Worm (Caenorhabditis elegans) whole organism, L4 larva: ENCODE data around the gene fbxa-197.

Experiments used
- F44E2.7 ChIP-seq: fragments of 200-800 bp; sonication (Bioruptor generic); IDR thresholded peaks from 2 replicates; pipeline ENCODE4 v2.1.2; 2022; ENCODE audit warnings: missing genetic modification characterization, missing compliant biosample characterization
- F49E8.2 ChIP-seq: sonication (generic microtip); optimal IDR thresholded peaks from 2 replicates; lab custom pipeline; 2016; ENCODE audit warnings: missing compliant biosample characterization, mild to moderate bottlenecking, missing genetic modification characterization, borderline replicate concordance
- T26A8.4 ChIP-seq: fragments of 200-800 bp; sonication (Bioruptor generic); IDR thresholded peaks from 2 replicates; pipeline ENCODE4 v1.3.6; 2022; ENCODE audit warnings: missing genetic modification characterization, missing compliant biosample characterization
- Y75B8A.6 ChIP-seq: fragments of 200-800 bp; sonication (Bioruptor generic); IDR thresholded peaks from 2 replicates; pipeline ENCODE4 v1.3.6; 2022; ENCODE audit warnings: missing genetic modification reagents, missing genetic modification characterization, missing compliant biosample characterization
- ZK546.5 ChIP-seq, 2 experiments: sonication (generic microtip); optimal IDR thresholded peaks; 2 replicates each; lab custom pipeline; 2017; ENCODE audit warnings: missing biosample characterization in 2 of 2, missing genetic modification characterization in 2 of 2
- ceh-20 ChIP-seq: fragments of 200-800 bp; sonication (Bioruptor generic); IDR thresholded peaks from 2 replicates; pipeline ENCODE4 v1.3.6; 2022; ENCODE audit warnings: missing genetic modification reagents, missing genetic modification characterization, missing compliant biosample characterization
- ces-1 ChIP-seq: fragments of 150-350 bp; sonication (generic microtip); optimal IDR thresholded peaks from 4 replicates; lab custom pipeline; 2014; ENCODE audit warnings: missing biosample characterization, missing genetic modification reagents, missing genetic modification characterization
- cey-2 ChIP-seq: sonication (generic microtip); optimal IDR thresholded peaks from 3 replicates; lab custom pipeline; 2017; ENCODE audit warnings: missing genetic modification characterization, mild to moderate bottlenecking, missing compliant biosample characterization, antibody characterized with exemption, borderline replicate concordance; ENCODE audit not compliant: insufficient read depth
- ctbp-1 ChIP-seq: fragments of 200-800 bp; sonication (Bioruptor generic); IDR thresholded peaks from 2 replicates; pipeline ENCODE4 v1.3.6; 2022; ENCODE audit warnings: missing genetic modification reagents, missing genetic modification characterization, missing compliant biosample characterization
- daf-12 ChIP-seq: fragments of 150-350 bp; optimal IDR thresholded peaks from 2 replicates; lab custom pipeline; 2014; ENCODE audit warnings: missing biosample characterization, missing genetic modification reagents, missing genetic modification characterization
- daf-16 ChIP-seq, 3 experiments: sonication (generic microtip); optimal IDR thresholded peaks; 2 replicates each; lab custom pipeline; 2016 to 2017; ENCODE audit warnings: missing genetic modification characterization in 3 of 3, missing genetic modification reagents in 3 of 3, mild to moderate bottlenecking in 2 of 3, missing compliant biosample characterization in 2 of 3, missing biosample characterization in 1 of 3, moderate library complexity in 1 of 3
- daf-8 ChIP-seq: fragments of 200-800 bp; sonication (Bioruptor generic); IDR thresholded peaks from 2 replicates; pipeline ENCODE4 v1.3.6; 2022; ENCODE audit warnings: missing genetic modification characterization, missing compliant biosample characterization
- dmd-6 ChIP-seq: fragments of 200-800 bp; sonication (Bioruptor generic); IDR thresholded peaks from 2 replicates; pipeline ENCODE4 v1.3.6; 2022; ENCODE audit warnings: missing genetic modification reagents, missing genetic modification characterization, missing compliant biosample characterization
- dmd-9 ChIP-seq: fragments of 200-800 bp; sonication (Bioruptor generic); IDR thresholded peaks from 2 replicates; pipeline ENCODE4 v1.3.6; 2022; ENCODE audit warnings: missing genetic modification reagents, missing genetic modification characterization, missing compliant biosample characterization
- duxl-1 ChIP-seq: sonication (generic microtip); optimal IDR thresholded peaks from 2 replicates; lab custom pipeline; 2016; ENCODE audit warnings: mild to moderate bottlenecking, missing genetic modification characterization, moderate library complexity, missing compliant biosample characterization; ENCODE audit not compliant: poor library complexity
- dve-1 ChIP-seq: sonication (generic microtip); optimal IDR thresholded peaks from 2 replicates; lab custom pipeline; 2017; ENCODE audit warnings: antibody characterized with exemption, mild to moderate bottlenecking, missing genetic modification characterization, missing compliant biosample characterization; ENCODE audit not compliant: insufficient read depth
- egl-27 ChIP-seq: sonication (generic microtip); optimal IDR thresholded peaks from 3 replicates; lab custom pipeline; 2017; ENCODE audit warnings: missing biosample characterization, missing genetic modification reagents, missing genetic modification characterization
- egl-43 ChIP-seq: fragments of 200-800 bp; sonication (Bioruptor generic); IDR thresholded peaks from 2 replicates; pipeline ENCODE4 v1.3.6; 2022; ENCODE audit warnings: missing genetic modification reagents, missing genetic modification characterization, missing compliant biosample characterization
- gei-8 ChIP-seq: fragments of 200-800 bp; sonication (Bioruptor generic); optimal IDR thresholded peaks from 2 replicates; lab custom pipeline; 2018; ENCODE audit warnings: mild to moderate bottlenecking, missing genetic modification characterization, missing compliant biosample characterization
- hlh-11 ChIP-seq: fragments of 200-800 bp; sonication (Bioruptor generic); optimal IDR thresholded peaks from 2 replicates; lab custom pipeline; 2018; ENCODE audit warnings: mild to moderate bottlenecking, missing genetic modification characterization, missing compliant biosample characterization
- hlh-30 ChIP-seq: sonication (generic microtip); optimal IDR thresholded peaks from 2 replicates; lab custom pipeline; 2017; ENCODE audit warnings: antibody characterized with exemption, mild to moderate bottlenecking, missing genetic modification characterization, missing compliant biosample characterization; ENCODE audit not compliant: insufficient read depth
- hmg-1.1 ChIP-seq: fragments of 200-800 bp; sonication (Bioruptor generic); IDR thresholded peaks from 2 replicates; pipeline ENCODE4 v1.3.6; 2022; ENCODE audit warnings: missing genetic modification reagents, missing genetic modification characterization, missing compliant biosample characterization
- lin-38 ChIP-seq: fragments of 200-800 bp; sonication (Bioruptor generic); IDR thresholded peaks from 2 replicates; pipeline ENCODE4 v1.3.6; 2022; ENCODE audit warnings: missing genetic modification reagents, missing genetic modification characterization, missing compliant biosample characterization
- madf-9 ChIP-seq: fragments of 200-800 bp; sonication (Bioruptor generic); conservative IDR thresholded peaks from 2 replicates; pipeline ENCODE4 v1.3.6; 2022; ENCODE audit warnings: missing genetic modification reagents, missing genetic modification characterization, missing compliant biosample characterization
- mdt-29 ChIP-seq: fragments of 200-800 bp; sonication (Bioruptor generic); IDR thresholded peaks from 2 replicates; pipeline ENCODE4 v1.3.6; 2022; ENCODE audit warnings: missing genetic modification reagents, missing genetic modification characterization, missing compliant biosample characterization
- mxl-2 ChIP-seq: fragments of 200-800 bp; sonication (Bioruptor generic); conservative IDR thresholded peaks from 2 replicates; pipeline ENCODE4 v1.3.6; 2022; ENCODE audit warnings: missing genetic modification reagents, missing genetic modification characterization, missing compliant biosample characterization
- nhr-10 ChIP-seq: fragments of 150-350 bp; optimal IDR thresholded peaks from 2 replicates; lab custom pipeline; 2014; ENCODE audit warnings: missing biosample characterization, missing genetic modification characterization
- nhr-102 ChIP-seq: sonication (generic microtip); optimal IDR thresholded peaks from 2 replicates; lab custom pipeline; 2016; ENCODE audit warnings: mild to moderate bottlenecking, missing genetic modification characterization, moderate library complexity, missing compliant biosample characterization
- nhr-28 ChIP-seq: fragments of 150-350 bp; optimal IDR thresholded peaks from 2 replicates; lab custom pipeline; 2014; ENCODE audit warnings: missing biosample characterization, missing genetic modification characterization
- nhr-6 ChIP-seq: fragments of 150-350 bp; optimal IDR thresholded peaks from 2 replicates; lab custom pipeline; 2014; ENCODE audit warnings: missing biosample characterization, missing genetic modification characterization
- nhr-76 ChIP-seq: fragments of 150-350 bp; optimal IDR thresholded peaks from 2 replicates; lab custom pipeline; 2014; ENCODE audit warnings: missing biosample characterization, missing genetic modification characterization
- nhr-77 ChIP-seq: fragments of 150-350 bp; optimal IDR thresholded peaks from 2 replicates; lab custom pipeline; 2014; ENCODE audit warnings: missing biosample characterization, missing genetic modification characterization
- pha-4 ChIP-seq, 2 experiments: fragments of 150-350 bp in 1 of 2; fragments of 200-800 bp in 1 of 2; sonication (Bioruptor generic) in 1 of 2; IDR thresholded peaks in 1 of 2; optimal IDR thresholded peaks in 1 of 2; 2 replicates each; pipeline versions ENCODE4 v1.3.6 to Lab custom; 2014 to 2022; ENCODE audit warnings: missing genetic modification characterization in 2 of 2, missing genetic modification reagents in 2 of 2, missing biosample characterization in 1 of 2, missing compliant biosample characterization in 1 of 2
- php-3 ChIP-seq: fragments of 200-800 bp; sonication (Bioruptor generic); IDR thresholded peaks from 2 replicates; pipeline ENCODE4 v1.3.6; 2022; ENCODE audit warnings: missing genetic modification reagents, missing genetic modification characterization, missing compliant biosample characterization
- pqm-1 ChIP-seq: sonication (generic microtip); optimal IDR thresholded peaks from 2 replicates; lab custom pipeline; 2017; ENCODE audit warnings: missing biosample characterization, missing genetic modification characterization
- rbr-2 ChIP-seq: sonication (generic microtip); optimal IDR thresholded peaks from 2 replicates; lab custom pipeline; 2016; ENCODE audit warnings: missing genotype, missing genetic modification characterization, missing compliant biosample characterization
- set-16 ChIP-seq: fragments of 200-800 bp; sonication (Bioruptor generic); IDR thresholded peaks from 2 replicates; pipeline ENCODE4 v1.3.6; 2022; ENCODE audit warnings: missing genetic modification reagents, missing genetic modification characterization, missing compliant biosample characterization
- spr-1 ChIP-seq: sonication (generic microtip); optimal IDR thresholded peaks from 2 replicates; lab custom pipeline; 2016; ENCODE audit warnings: mild to moderate bottlenecking, missing genetic modification characterization, missing compliant biosample characterization
- tag-97 ChIP-seq: fragments of 200-800 bp; sonication (Bioruptor generic); IDR thresholded peaks from 2 replicates; pipeline ENCODE4 v1.3.6; 2022; ENCODE audit warnings: missing genetic modification characterization, missing compliant biosample characterization
- vab-7 ChIP-seq: fragments of 200-800 bp; sonication (Bioruptor generic); IDR thresholded peaks from 2 replicates; pipeline ENCODE4 v1.3.6; 2022; ENCODE audit warnings: missing genetic modification reagents, missing genetic modification characterization, missing compliant biosample characterization
- zag-1 ChIP-seq: fragments of 150-350 bp; optimal IDR thresholded peaks from 2 replicates; lab custom pipeline; 2014; ENCODE audit warnings: missing biosample characterization, missing genetic modification characterization
- zip-2 ChIP-seq: fragments of 150-350 bp; optimal IDR thresholded peaks from 2 replicates; lab custom pipeline; 2014; ENCODE audit warnings: missing biosample characterization, missing genetic modification characterization

The fbxa-197 gene

ce11 chrV:15891279-15891678 is 23.8 kb downstream of the fbxa-197 start:
- TF ChIP-seq nhr-102 (tag; lab: Kevin White, UChicago), result no peak
- no peak for TF ChIP-seq duxl-1
- TF ChIP-seq daf-8 (GFP tag; lab: Robert Waterston, UW), result no peak
- no peak for TF ChIP-seq pha-4 (GFP tag; IDR thresholded peaks at IDR 0.05; lab: Robert Waterston, UW)
- peak; percentile 43 for TF ChIP-seq pha-4 (tag; optimal IDR thresholded peaks at IDR 0.05; lab: Kevin White, UChicago)
- no peak for TF ChIP-seq ceh-20 (GFP tag; lab: Robert Waterston, UW)
- no peak for TF ChIP-seq T26A8.4 (GFP tag; lab: Robert Waterston, UW)
- TF ChIP-seq daf-16 (GFP tag; optimal IDR thresholded peaks at IDR 0.05; lab: Kevin White, UChicago), result no peak
- peak; percentile 89 for TF ChIP-seq daf-16 (tag; optimal IDR thresholded peaks at IDR 0.05; lab: Kevin White, UChicago)
- 0 out of 2 replicates have a peak, but pooled peaks have one; percentile 6 for TF ChIP-seq php-3 (GFP tag; lab: Robert Waterston, UW)
- no peak for TF ChIP-seq tag-97
- TF ChIP-seq mdt-29 (GFP tag; lab: Robert Waterston, UW), result no peak
- TF ChIP-seq nhr-77 (tag; lab: Kevin White, UChicago), result peak; percentile 24
- TF ChIP-seq lin-38 (GFP tag; lab: Robert Waterston, UW), result no peak
- TF ChIP-seq nhr-28 (tag; lab: Kevin White, UChicago), result peak; percentile 91
- peak; percentile 59 for TF ChIP-seq dve-1 (tag; lab: Kevin White, UChicago)
- no peak for TF ChIP-seq egl-27 (tag; lab: Kevin White, UChicago)
- TF ChIP-seq F44E2.7 (GFP tag; lab: Robert Waterston, UW), result no peak
- TF ChIP-seq dmd-6 (GFP tag; lab: Robert Waterston, UW), result peak; percentile 61
- no peak for TF ChIP-seq zip-2
- no peak for TF ChIP-seq dmd-9 (GFP tag; lab: Robert Waterston, UW)
- peak; percentile 67 for TF ChIP-seq hlh-11 (tag; lab: Kevin White, UChicago)
- TF ChIP-seq nhr-6 (tag; lab: Kevin White, UChicago), result peak; percentile 25
- no peak for TF ChIP-seq gei-8 (GFP tag; lab: Kevin White, UChicago)
- no peak for TF ChIP-seq ctbp-1 (GFP tag; lab: Robert Waterston, UW)
- peak; percentile 28 for TF ChIP-seq hlh-30 (tag; lab: Kevin White, UChicago)
- no peak for TF ChIP-seq rbr-2 (tag; lab: Kevin White, UChicago)
- TF ChIP-seq pqm-1 (tag; lab: Kevin White, UChicago), result peak; percentile 70
- no peak for TF ChIP-seq egl-43 (GFP tag; lab: Robert Waterston, UW)
- no peak for TF ChIP-seq spr-1 (tag; lab: Kevin White, UChicago)

DNA sequence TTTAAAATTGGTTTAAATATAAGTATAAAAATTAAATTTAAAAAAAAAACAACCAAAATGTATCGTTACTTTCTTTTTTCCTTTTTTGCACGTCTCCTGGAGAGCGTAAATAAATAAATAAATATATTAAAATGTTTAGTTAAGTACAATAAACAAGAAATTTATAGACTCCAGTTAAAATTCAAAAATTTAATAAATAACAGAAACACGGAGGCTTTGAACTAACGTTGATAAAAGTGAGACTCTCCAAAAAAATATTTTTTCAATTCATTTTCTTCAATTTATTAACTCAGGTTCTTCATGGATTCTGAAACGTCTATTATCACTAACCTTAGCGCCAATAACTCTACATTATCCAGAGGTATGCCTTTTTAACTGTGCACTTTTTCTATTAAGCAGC is 24.3 kb downstream of the fbxa-197 start, which contains the start of gene T06C12.12:
Gene T06C12.12 (plus strand): TSS at position 301 of the 400 bp plus-strand sequence.
- no peak for TF ChIP-seq F49E8.2 (tag; lab: Kevin White, UChicago)
- TF ChIP-seq cey-2 (tag; lab: Kevin White, UChicago), result no peak
- no peak for TF ChIP-seq duxl-1
- TF ChIP-seq ces-1 (GFP tag; lab: Kevin White, UChicago), result no peak
- no peak for TF ChIP-seq nhr-77 (tag; lab: Kevin White, UChicago)
- no peak for TF ChIP-seq ZK546.5 (tag; optimal IDR thresholded peaks at IDR 0.05; lab: Kevin White, UChicago)
- no peak for TF ChIP-seq mxl-2 (GFP tag; lab: Robert Waterston, UW)
- no peak for TF ChIP-seq zip-2

ce11 chrV:15892696-15893095 is 25.2 kb downstream of the fbxa-197 start, which contains the start of gene T06C12.11:
Gene T06C12.11, plus strand, starts transcription at chrV:15892996.
- TF ChIP-seq nhr-10 (tag; lab: Kevin White, UChicago) (no peak), set-16 (no peak), vab-7 (no peak), zag-1 (no peak), zip-2 (no peak), nhr-77 (tag; lab: Kevin White, UChicago) (no peak), madf-9 (GFP tag; lab: Robert Waterston, UW) (no peak), daf-12 (tag; lab: Kevin White, UChicago) (no peak), spr-1 (tag; lab: Kevin White, UChicago) (no peak), nhr-76 (tag; lab: Kevin White, UChicago) (no peak), Y75B8A.6 (GFP tag; lab: Robert Waterston, UW) (no peak), hmg-1.1 (GFP tag; lab: Robert Waterston, UW) (no peak)
